Worm (Caenorhabditis elegans) whole organism, young adult: ENCODE data around the gene Y73F8A.15.

Experiments used
- F23B12.7 ChIP-seq: sonication (generic microtip); optimal IDR thresholded peaks from 2 replicates; lab custom pipeline; 2017; ENCODE audit warnings: missing genetic modification characterization, mild to moderate bottlenecking, missing compliant biosample characterization, antibody characterized with exemption, moderate library complexity; ENCODE audit not compliant: insufficient read depth
- F57C9.4 ChIP-seq: sonication (generic microtip); optimal IDR thresholded peaks from 2 replicates; lab custom pipeline; 2017; ENCODE audit warnings: mild to moderate bottlenecking, missing genetic modification characterization, missing compliant biosample characterization
- die-1 ChIP-seq: sonication (generic microtip); optimal IDR thresholded peaks from 2 replicates; lab custom pipeline; 2016; ENCODE audit warnings: missing genotype, mild to moderate bottlenecking, missing genetic modification characterization, missing compliant biosample characterization
- egl-18 ChIP-seq: fragments of 200-800 bp; sonication (Bioruptor generic); IDR thresholded peaks from 2 replicates; pipeline ENCODE4 v1.3.6; 2022; ENCODE audit warnings: missing genetic modification reagents, missing genetic modification characterization, missing compliant biosample characterization
- madf-6 ChIP-seq: fragments of 200-800 bp; sonication (Bioruptor generic); IDR thresholded peaks from 2 replicates; pipeline ENCODE4 v1.3.6; 2022; ENCODE audit warnings: missing genetic modification reagents, missing genetic modification characterization, missing compliant biosample characterization
- nhr-27 ChIP-seq: fragments of 200-800 bp; sonication (Bioruptor generic); optimal IDR thresholded peaks from 2 replicates; lab custom pipeline; 2018; ENCODE audit warnings: mild to moderate bottlenecking, missing genetic modification characterization, moderate library complexity, missing compliant biosample characterization
- pha-4 ChIP-seq: fragments of 150-350 bp; sonication (generic microtip); optimal IDR thresholded peaks from 2 replicates; lab custom pipeline; 2014; ENCODE audit warnings: missing biosample characterization, missing genetic modification reagents, missing genetic modification characterization
- sea-2 ChIP-seq: fragments of 200-800 bp; sonication (Bioruptor generic); IDR thresholded peaks from 2 replicates; pipeline ENCODE4 v1.3.6; 2022; ENCODE audit warnings: missing genetic modification characterization, missing compliant biosample characterization
- unc-130 ChIP-seq: sonication (generic microtip); optimal IDR thresholded peaks from 2 replicates; lab custom pipeline; 2016; ENCODE audit warnings: missing genetic modification reagents, missing genetic modification characterization, missing compliant biosample characterization
- ztf-18 ChIP-seq: sonication (generic microtip); optimal IDR thresholded peaks from 2 replicates; lab custom pipeline; 2016; ENCODE audit warnings: missing genotype, mild to moderate bottlenecking, missing genetic modification characterization, missing compliant biosample characterization
- ztf-22 ChIP-seq: fragments of 200-800 bp; sonication (Bioruptor generic); optimal IDR thresholded peaks from 2 replicates; lab custom pipeline; 2018; ENCODE audit warnings: mild to moderate bottlenecking, missing genetic modification characterization, moderate library complexity, missing compliant biosample characterization
- ztf-26 ChIP-seq: sonication (generic microtip); optimal IDR thresholded peaks from 2 replicates; lab custom pipeline; 2017; ENCODE audit warnings: missing genetic modification characterization, missing compliant biosample characterization
- ztf-28 ChIP-seq: fragments of 200-800 bp; sonication (Bioruptor generic); IDR thresholded peaks from 2 replicates; pipeline ENCODE4 v1.3.6; 2022; ENCODE audit warnings: missing genetic modification reagents, missing genetic modification characterization, missing compliant biosample characterization

DNA sequence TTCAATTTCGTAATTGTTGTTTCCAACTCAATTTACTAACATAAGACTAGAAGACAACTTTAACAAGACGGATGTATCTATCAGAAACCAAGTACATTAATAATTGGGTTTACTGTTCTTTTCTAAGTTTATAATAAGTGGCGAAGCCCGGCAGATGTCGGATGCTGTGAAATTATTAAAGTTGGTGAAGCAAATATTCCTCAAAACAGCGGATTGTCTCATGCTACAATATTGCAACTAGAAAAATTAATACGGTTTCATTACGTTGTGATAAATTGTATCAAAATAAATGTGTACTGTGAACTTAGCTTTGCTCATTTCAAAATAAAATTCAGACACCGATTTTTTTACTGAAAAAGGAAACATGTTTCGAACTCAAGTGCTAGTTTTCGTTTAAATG lies 37.8 kb upstream of the Y73F8A.15 start:
- TF ChIP-seq unc-130 (GFP tag; lab: Kevin White, UChicago) (no peak), nhr-27 (tag; lab: Kevin White, UChicago) (no peak), egl-18 (GFP tag; lab: Robert Waterston, UW) (no peak), madf-6 (GFP tag; lab: Robert Waterston, UW) (no peak), sea-2 (GFP tag; lab: Robert Waterston, UW) (no peak), ztf-26 (tag; lab: Kevin White, UChicago) (no peak), ztf-28 (GFP tag; lab: Robert Waterston, UW) (no peak), ztf-22 (GFP tag; lab: Kevin White, UChicago) (no peak), pha-4 (no peak), ztf-18 (tag; lab: Kevin White, UChicago) (no peak), die-1 (no peak), F57C9.4 (tag; lab: Kevin White, UChicago) (no peak), F23B12.7 (tag; lab: Kevin White, UChicago) (no peak)
